Worm (Caenorhabditis elegans) whole organism, midembryonic: ENCODE results near the gene gpx-7.

ENCODE experiments used
- T22C8.4 ChIP-seq: fragments of 200-800 bp; sonication (Bioruptor generic); IDR thresholded peaks from 2 replicates; pipeline ENCODE4 v1.3.6; 2022; ENCODE audit warnings: missing genetic modification characterization, missing compliant biosample characterization
- cog-1 ChIP-seq: sonication (generic microtip); optimal IDR thresholded peaks from 2 replicates; lab custom pipeline; 2016; ENCODE audit warnings: missing genetic modification characterization, missing compliant biosample characterization
- flt-1 ChIP-seq: fragments of 200-800 bp; sonication (Bioruptor generic); IDR thresholded peaks from 2 replicates; pipeline ENCODE4 v1.3.6; 2022; ENCODE audit warnings: missing genetic modification characterization, missing compliant biosample characterization
- klf-2 ChIP-seq: fragments of 200-800 bp; sonication (Bioruptor generic); conservative IDR thresholded peaks from 2 replicates; pipeline ENCODE4 v1.3.6; 2022; ENCODE audit warnings: missing genetic modification reagents, missing genetic modification characterization, missing compliant biosample characterization
- med-1 ChIP-seq: sonication (generic microtip); optimal IDR thresholded peaks from 2 replicates; lab custom pipeline; 2017; ENCODE audit warnings: missing genetic modification characterization, mild to moderate bottlenecking, missing compliant biosample characterization, antibody characterized with exemption, missing genetic modification reagents; ENCODE audit not compliant: insufficient read depth
- ref-1 ChIP-seq: fragments of 200-800 bp; sonication (Bioruptor generic); conservative IDR thresholded peaks from 2 replicates; pipeline ENCODE4 v1.3.6; 2022; ENCODE audit warnings: missing genetic modification reagents, missing genetic modification characterization, missing compliant biosample characterization
- tab-1 ChIP-seq: fragments of 200-800 bp; sonication (Bioruptor generic); IDR thresholded peaks from 2 replicates; pipeline ENCODE4 v1.3.6; 2022; ENCODE audit warnings: missing genetic modification characterization, missing compliant biosample characterization
- ztf-23 ChIP-seq: fragments of 200-800 bp; sonication (Bioruptor generic); IDR thresholded peaks from 2 replicates; pipeline ENCODE4 v1.3.6; 2022; ENCODE audit warnings: missing genetic modification reagents, missing genetic modification characterization, missing compliant biosample characterization
- ztf-29 ChIP-seq: fragments of 200-800 bp; sonication (Bioruptor generic); IDR thresholded peaks from 2 replicates; pipeline ENCODE4 v1.3.6; 2022; ENCODE audit warnings: missing genetic modification reagents, missing genetic modification characterization, missing compliant biosample characterization

gpx-7 gene

ce11 chrX:7823108-7823704 is 23.6 kb upstream of the gpx-7 start, which contains the start of gene eef-1A.2:
TSS of gene eef-1A.2 (plus strand) at chrX:7823654.
- no peak for TF ChIP-seq med-1 (GFP tag; lab: Kevin White, UChicago)
- peak; percentile 79 for TF ChIP-seq tab-1 (GFP tag; lab: Robert Waterston, UW)
- no peak for TF ChIP-seq klf-2 (GFP tag; lab: Robert Waterston, UW)
- no peak for TF ChIP-seq ref-1
- TF ChIP-seq cog-1 (tag; lab: Kevin White, UChicago), result peak; percentile 92
- peak; percentile 38; the same call in 1 of the 2 replicates for TF ChIP-seq flt-1 (GFP tag; lab: Robert Waterston, UW)
- no peak for TF ChIP-seq ztf-29 (GFP tag; lab: Robert Waterston, UW)
- TF ChIP-seq ztf-23, result peak; percentile 100
- TF ChIP-seq T22C8.4 (GFP tag; lab: Robert Waterston, UW), result no peak

- TF ChIP-seq tab-1 (GFP tag; lab: Robert Waterston, UW) (no peak), cog-1 (tag; lab: Kevin White, UChicago) (no peak), ztf-23 (no peak), flt-1 (GFP tag; lab: Robert Waterston, UW) (no peak), ref-1 (no peak), ztf-29 (GFP tag; lab: Robert Waterston, UW) (no peak), med-1 (GFP tag; lab: Kevin White, UChicago) (no peak), klf-2 (GFP tag; lab: Robert Waterston, UW) (no peak), T22C8.4 (GFP tag; lab: Robert Waterston, UW) (no peak)
Observed at ce11 chrX:7817555-7817954, 18.0 kb upstream of the gpx-7 start.

DNA sequence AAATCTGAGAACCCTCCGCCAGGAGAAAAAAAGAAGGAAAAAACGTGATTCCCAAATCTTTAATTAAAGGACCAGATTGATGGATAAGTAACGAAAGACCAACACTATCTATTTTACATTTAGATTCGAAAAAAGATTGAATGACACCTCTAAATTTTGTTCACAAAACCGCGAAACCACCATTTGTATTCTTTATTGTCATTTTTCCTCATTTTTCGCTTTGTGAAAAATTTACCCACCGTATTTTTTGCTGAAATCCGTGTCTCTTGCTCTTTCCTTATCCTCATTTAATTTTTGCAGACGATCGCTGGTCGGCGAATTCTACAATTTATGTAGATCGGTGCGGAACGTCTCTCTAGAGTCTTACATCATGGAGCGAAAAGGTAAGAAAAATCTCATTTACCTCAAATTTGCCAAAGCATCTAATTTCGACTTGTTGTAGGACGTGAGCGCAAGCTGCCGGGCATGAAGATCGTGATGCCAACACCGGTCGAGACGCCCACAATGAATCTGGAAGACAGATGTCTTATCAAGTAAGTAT is 16.9 kb upstream of the gpx-7 start, which contains the start of the genes sek-1 and R03G5.6:
sek-1 (plus strand) TSS at position 301 of the 541 bp plus-strand sequence.
R03G5.6 (minus strand) TSS at position 491 of the 541 bp plus-strand sequence.
- TF ChIP-seq T22C8.4 (GFP tag; lab: Robert Waterston, UW), result no peak
- no peak for TF ChIP-seq ztf-29 (GFP tag; lab: Robert Waterston, UW)
- TF ChIP-seq flt-1 (GFP tag; lab: Robert Waterston, UW), result no peak
- no peak for TF ChIP-seq ztf-23
- TF ChIP-seq klf-2 (GFP tag; lab: Robert Waterston, UW), result no peak
- TF ChIP-seq cog-1 (tag; lab: Kevin White, UChicago), result no peak
- TF ChIP-seq tab-1 (GFP tag; lab: Robert Waterston, UW), result no peak
- no peak for TF ChIP-seq ref-1
- TF ChIP-seq med-1 (GFP tag; lab: Kevin White, UChicago), result no peak

DNA sequence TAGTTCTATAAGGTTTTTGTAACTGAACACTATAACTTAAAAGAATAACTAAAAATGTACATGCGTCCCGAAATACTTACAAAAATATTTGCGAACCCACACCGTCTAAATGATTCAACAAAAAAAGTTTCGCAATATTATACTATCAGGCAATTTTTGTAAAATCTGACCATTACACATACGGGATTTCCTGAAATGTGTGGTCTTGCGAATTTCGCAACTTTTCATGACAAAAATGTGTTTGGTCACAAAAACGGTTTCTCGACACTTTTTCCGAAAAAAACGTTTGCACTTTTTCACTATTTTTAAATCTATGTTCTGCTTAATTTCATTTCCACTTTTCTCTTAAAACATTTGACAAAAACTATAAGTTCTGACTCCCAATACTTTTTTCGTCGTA is 15.7 kb upstream of the gpx-7 start:
- TF ChIP-seq cog-1 (tag; lab: Kevin White, UChicago), result no peak
- no peak for TF ChIP-seq ztf-23
- no peak for TF ChIP-seq flt-1 (GFP tag; lab: Robert Waterston, UW)
- TF ChIP-seq klf-2 (GFP tag; lab: Robert Waterston, UW), result no peak
- no peak for TF ChIP-seq T22C8.4 (GFP tag; lab: Robert Waterston, UW)
- TF ChIP-seq tab-1 (GFP tag; lab: Robert Waterston, UW), result no peak
- no peak for TF ChIP-seq ref-1
- TF ChIP-seq ztf-29 (GFP tag; lab: Robert Waterston, UW), result no peak
- TF ChIP-seq med-1 (GFP tag; lab: Kevin White, UChicago), result no peak

DNA sequence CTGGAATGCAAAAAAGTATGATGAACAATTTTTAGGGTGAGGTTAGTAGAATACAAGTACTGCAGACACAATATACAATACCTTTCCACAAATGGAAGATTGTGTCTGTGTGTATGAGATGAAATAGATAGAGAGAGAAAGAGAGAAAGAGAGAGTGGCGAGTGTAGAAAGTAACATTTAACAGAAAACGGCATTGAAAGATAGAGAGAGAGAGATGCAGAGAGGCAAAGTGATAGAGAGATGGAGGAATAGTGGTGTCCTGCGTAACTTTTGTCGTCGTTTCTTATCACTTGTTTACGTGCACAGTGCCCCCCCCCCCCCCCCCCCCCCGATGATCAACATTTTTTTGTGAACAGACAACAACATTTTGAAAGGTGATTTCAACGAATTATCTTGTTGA is 15.2 kb upstream of the gpx-7 start:
- no peak for TF ChIP-seq ref-1
- no peak for TF ChIP-seq cog-1 (tag; lab: Kevin White, UChicago)
- no peak for TF ChIP-seq T22C8.4 (GFP tag; lab: Robert Waterston, UW)
- no peak for TF ChIP-seq flt-1 (GFP tag; lab: Robert Waterston, UW)
- no peak for TF ChIP-seq ztf-29 (GFP tag; lab: Robert Waterston, UW)
- TF ChIP-seq klf-2 (GFP tag; lab: Robert Waterston, UW), result no peak
- TF ChIP-seq ztf-23, result no peak

- TF ChIP-seq flt-1 (GFP tag; lab: Robert Waterston, UW) (no peak), cog-1 (tag; lab: Kevin White, UChicago) (no peak), T22C8.4 (GFP tag; lab: Robert Waterston, UW) (no peak), ref-1 (no peak), klf-2 (GFP tag; lab: Robert Waterston, UW) (no peak), ztf-29 (GFP tag; lab: Robert Waterston, UW) (no peak), med-1 (GFP tag; lab: Kevin White, UChicago) (no peak), ztf-23 (no peak), tab-1 (GFP tag; lab: Robert Waterston, UW) (no peak)
Observed at ce11 chrX:7810991-7811390, 11.4 kb upstream of the gpx-7 start.

- TF ChIP-seq med-1 (GFP tag; lab: Kevin White, UChicago) (no peak), T22C8.4 (GFP tag; lab: Robert Waterston, UW) (no peak), ztf-23 (peak; percentile 74), ref-1 (no peak), ztf-29 (GFP tag; lab: Robert Waterston, UW) (no peak), klf-2 (GFP tag; lab: Robert Waterston, UW) (no peak), flt-1 (GFP tag; lab: Robert Waterston, UW) (peak; percentile 70; the same call in 1 of the 2 replicates), tab-1 (GFP tag; lab: Robert Waterston, UW) (no peak), cog-1 (tag; lab: Kevin White, UChicago) (peak; percentile 75)
Observed at ce11 chrX:7809352-7810196, 10.0 kb upstream of the gpx-7 start.

DNA sequence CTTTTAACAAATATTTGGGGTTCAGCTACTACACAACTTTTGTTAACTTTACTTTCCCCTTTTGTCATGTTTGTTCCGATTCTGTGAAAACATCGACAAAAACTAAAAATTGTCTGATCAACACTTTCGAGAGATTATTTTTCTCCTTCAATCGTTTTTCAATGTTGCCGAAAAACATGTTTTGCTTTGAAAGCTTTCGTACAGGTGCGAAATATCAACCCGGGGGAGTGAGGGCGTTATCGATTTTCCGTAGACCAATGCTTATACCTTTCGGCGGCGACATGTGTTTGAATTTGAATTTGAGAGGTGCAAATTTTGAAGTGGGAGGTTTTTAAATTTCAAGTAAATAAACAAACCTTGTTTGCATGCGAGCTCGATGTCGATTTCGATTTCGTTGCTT is 8.8 kb upstream of the gpx-7 start:
- TF ChIP-seq T22C8.4 (GFP tag; lab: Robert Waterston, UW) (no peak), tab-1 (GFP tag; lab: Robert Waterston, UW) (no peak), ztf-23 (no peak), cog-1 (tag; lab: Kevin White, UChicago) (no peak), ztf-29 (GFP tag; lab: Robert Waterston, UW) (no peak), flt-1 (GFP tag; lab: Robert Waterston, UW) (no peak), med-1 (GFP tag; lab: Kevin White, UChicago) (no peak), ref-1 (no peak), klf-2 (GFP tag; lab: Robert Waterston, UW) (no peak)
